Fruit fly (Drosophila melanogaster): ENCODE measurements around the gene Vml.

Gene Vml

dm6 chrX:2297428-2298200 lies 22.0 kb downstream of the Vml start (continued):
- TF ChIP-seq otp (GFP tag; IDR thresholded peaks at IDR 0.05) (peak; percentile 99), Spps (tag; optimal IDR thresholded peaks at IDR 0.05) (peak; percentile 94), MTF-1 (GFP tag; optimal IDR thresholded peaks at IDR 0.05; ENCODE audit: borderline replicate concordance) (peak; percentile 97), lov (optimal IDR thresholded peaks at IDR 0.05) (no peak), lov (GFP tag; IDR thresholded peaks at IDR 0.05) (peak; percentile 98), CG6791 (GFP tag; IDR thresholded peaks at IDR 0.05; ENCODE audit: partially characterized antibody) (no peak), ken (GFP tag; IDR thresholded peaks at IDR 0.05) (peak; percentile 99), BEAF-32 (GFP tag; optimal IDR thresholded peaks at IDR 0.05) (peak; percentile 17), CG32767 (GFP tag; IDR thresholded peaks at IDR 0.05) (peak; percentile 98), klu (GFP tag; IDR thresholded peaks at IDR 0.05) (peak; percentile 95), CG12769 (tag; optimal IDR thresholded peaks at IDR 0.05) (peak; percentile 99), CG2712 (tag; optimal IDR thresholded peaks at IDR 0.05) (peak; percentile 98), CG11085 (GFP tag; IDR thresholded peaks at IDR 0.05) (peak; percentile 94), Bdp1 (GFP tag; optimal IDR thresholded peaks at IDR 0.05) (peak; percentile 94), ems (GFP tag; optimal IDR thresholded peaks at IDR 0.05) (peak; percentile 98), Dek (tag; optimal IDR thresholded peaks at IDR 0.05) (peak; percentile 99), B-H2 (GFP tag; optimal IDR thresholded peaks at IDR 0.05) (peak; percentile 93), tio (GFP tag; optimal IDR thresholded peaks at IDR 0.05) (peak; percentile 97), tup (GFP tag; optimal IDR thresholded peaks at IDR 0.05) (peak; percentile 97), CG6813 (GFP tag; optimal IDR thresholded peaks at IDR 0.05) (peak; percentile 98), nerfin-1 (tag; optimal IDR thresholded peaks at IDR 0.05) (peak; percentile 97), gro (GFP tag; optimal IDR thresholded peaks at IDR 0.05) (peak; percentile 98), sens (GFP tag) (peak; percentile 100), ATbp (GFP tag; optimal IDR thresholded peaks at IDR 0.05) (peak; percentile 99), CG3726 (GFP tag; IDR thresholded peaks at IDR 0.05) (peak; percentile 97), Ets97D (GFP tag; optimal IDR thresholded peaks at IDR 0.05) (peak; percentile 93), CG33213 (GFP tag; optimal IDR thresholded peaks at IDR 0.05) (peak; percentile 99), toy (GFP tag; IDR thresholded peaks at IDR 0.05) (peak; percentile 93), dysf (GFP tag; IDR thresholded peaks at IDR 0.05) (peak; percentile 99), CG18764 (GFP tag; optimal IDR thresholded peaks at IDR 0.05) (peak; percentile 98), Drgx (GFP tag; IDR thresholded peaks at IDR 0.05) (peak; percentile 97), Hr78 (GFP tag; optimal IDR thresholded peaks at IDR 0.05) (peak in 1 of 2 experiments; percentile 94), lbe (GFP tag; optimal IDR thresholded peaks at IDR 0.05) (peak; percentile 70), ab (GFP tag; optimal IDR thresholded peaks at IDR 0.05) (peak; percentile 97), cad (GFP tag; optimal IDR thresholded peaks at IDR 0.05) (no peak), hbn (GFP tag; IDR thresholded peaks at IDR 0.05; ENCODE audit: partially characterized antibody) (no peak), CG11093 (GFP tag; IDR thresholded peaks at IDR 0.05) (peak; percentile 98), stwl (tag; optimal IDR thresholded peaks at IDR 0.05) (peak; percentile 34), Abd-B (GFP tag; optimal IDR thresholded peaks at IDR 0.05) (peak; percentile 98), knrl (GFP tag; IDR thresholded peaks at IDR 0.05; ENCODE audit: partially characterized antibody) (no peak), Jarid2 (GFP tag; optimal IDR thresholded peaks at IDR 0.05) (peak; percentile 88), crol (GFP tag; IDR thresholded peaks at IDR 0.05) (peak; percentile 98), br (optimal IDR thresholded peaks at IDR 0.05) (no peak), Gug (GFP tag; IDR thresholded peaks at IDR 0.05) (peak; percentile 99), CG11247 (GFP tag; IDR thresholded peaks at IDR 0.05) (peak; percentile 98), Deaf1 (tag; optimal IDR thresholded peaks at IDR 0.05) (peak; percentile 84), CG1832 (GFP tag; optimal IDR thresholded peaks at IDR 0.05) (no peak), eyg (GFP tag; optimal IDR thresholded peaks at IDR 0.05) (peak; percentile 96), Taf1 (GFP tag; IDR thresholded peaks at IDR 0.05) (peak; percentile 94), Mad (GFP tag; optimal IDR thresholded peaks at IDR 0.05) (peak; percentile 98)

All from whole organism, embryonic.